Worm (Caenorhabditis elegans) whole organism, young adult: ENCODE measurements around the gene arrd-3.

ENCODE experiments used
- F10E7.11 ChIP-seq: sonication (generic microtip); optimal IDR thresholded peaks from 2 replicates; lab custom pipeline; 2017; ENCODE audit warnings: mild to moderate bottlenecking, missing genetic modification characterization, moderate library complexity, missing compliant biosample characterization
- F37B4.10 ChIP-seq: fragments of 200-800 bp; sonication (Bioruptor generic); IDR thresholded peaks from 2 replicates; pipeline ENCODE4 v1.3.6; 2022; ENCODE audit warnings: missing genetic modification characterization, missing compliant biosample characterization
- F39B2.1 ChIP-seq: fragments of 200-800 bp; sonication (Bioruptor generic); IDR thresholded peaks from 2 replicates; pipeline ENCODE4 v1.3.6; 2022; ENCODE audit warnings: missing genetic modification reagents, missing genetic modification characterization, missing compliant biosample characterization
- F52B5.7 ChIP-seq: sonication (generic microtip); optimal IDR thresholded peaks from 2 replicates; lab custom pipeline; 2016; ENCODE audit warnings: mild to moderate bottlenecking, missing genetic modification characterization, missing compliant biosample characterization
- Y53F4B.3 ChIP-seq: fragments of 200-800 bp; sonication (Bioruptor generic); IDR thresholded peaks from 2 replicates; pipeline ENCODE4 v1.3.6; 2022; ENCODE audit warnings: missing genetic modification reagents, missing genetic modification characterization, missing compliant biosample characterization
- Y56A3A.18 ChIP-seq: fragments of 200-800 bp; sonication (Bioruptor generic); IDR thresholded peaks from 2 replicates; pipeline ENCODE4 v1.3.6; 2022; ENCODE audit warnings: missing genetic modification reagents, missing genetic modification characterization, missing compliant biosample characterization
- Y79H2A.3 ChIP-seq: fragments of 200-800 bp; sonication (Bioruptor generic); conservative IDR thresholded peaks from 2 replicates; pipeline ENCODE4 v1.3.6; 2022; ENCODE audit warnings: missing genetic modification reagents, missing genetic modification characterization, missing compliant biosample characterization
- akir-1 ChIP-seq: fragments of 200-800 bp; sonication (Bioruptor generic); optimal IDR thresholded peaks from 2 replicates; lab custom pipeline; 2018; ENCODE audit warnings: mild to moderate bottlenecking, missing genetic modification characterization, moderate library complexity, missing compliant biosample characterization
- ama-1 ChIP-seq, 3 experiments: fragments of 150-350 bp in 1 of 3; sonication (generic microtip) in 2 of 3; optimal IDR thresholded peaks; 2 replicates each; lab custom pipeline; 2014 to 2018; ENCODE audit warnings: missing biosample characterization in 2 of 3, missing genetic modification characterization in 2 of 3, missing genetic modification reagents in 2 of 3
- aptf-3 ChIP-seq: fragments of 200-800 bp; sonication (Bioruptor generic); IDR thresholded peaks from 2 replicates; pipeline ENCODE4 v1.3.6; 2022; ENCODE audit warnings: missing genetic modification characterization, missing compliant biosample characterization
- atf-7 ChIP-seq: sonication (generic microtip); optimal IDR thresholded peaks from 2 replicates; lab custom pipeline; 2017; ENCODE audit warnings: mild to moderate bottlenecking, missing genetic modification characterization, missing compliant biosample characterization
- attf-3 ChIP-seq: fragments of 200-800 bp; sonication (Bioruptor generic); conservative IDR thresholded peaks from 2 replicates; pipeline ENCODE4 v1.3.6; 2022; ENCODE audit warnings: missing genetic modification reagents, missing genetic modification characterization, missing compliant biosample characterization
- attf-6 ChIP-seq: fragments of 200-800 bp; sonication (Bioruptor generic); IDR thresholded peaks from 2 replicates; pipeline ENCODE4 v1.3.6; 2022; ENCODE audit warnings: missing genetic modification reagents, missing genetic modification characterization, missing compliant biosample characterization
- ccch-3 ChIP-seq: fragments of 200-800 bp; sonication (Bioruptor generic); optimal IDR thresholded peaks from 2 replicates; lab custom pipeline; 2018; ENCODE audit warnings: mild to moderate bottlenecking, missing genetic modification characterization, missing compliant biosample characterization
- chd-7 ChIP-seq: sonication (generic microtip); optimal IDR thresholded peaks from 2 replicates; lab custom pipeline; 2016; ENCODE audit warnings: mild to moderate bottlenecking, missing genetic modification characterization, moderate library complexity, missing compliant biosample characterization
- die-1 ChIP-seq: sonication (generic microtip); optimal IDR thresholded peaks from 2 replicates; lab custom pipeline; 2016; ENCODE audit warnings: missing genotype, mild to moderate bottlenecking, missing genetic modification characterization, missing compliant biosample characterization
- dox-1 ChIP-seq: fragments of 200-800 bp; sonication (Bioruptor generic); IDR thresholded peaks from 2 replicates; pipeline ENCODE4 v1.3.6; 2022; ENCODE audit warnings: missing genetic modification reagents, missing genetic modification characterization, missing compliant biosample characterization
- efl-1 ChIP-seq: fragments of 150-350 bp; optimal IDR thresholded peaks from 2 replicates; lab custom pipeline; 2014; ENCODE audit warnings: missing biosample characterization, missing genetic modification reagents, missing genetic modification characterization
- egl-18 ChIP-seq: fragments of 200-800 bp; sonication (Bioruptor generic); IDR thresholded peaks from 2 replicates; pipeline ENCODE4 v1.3.6; 2022; ENCODE audit warnings: missing genetic modification reagents, missing genetic modification characterization, missing compliant biosample characterization
- ekl-4 ChIP-seq: fragments of 200-800 bp; sonication (Bioruptor generic); IDR thresholded peaks from 2 replicates; pipeline ENCODE4 v1.3.6; 2022; ENCODE audit warnings: missing genetic modification reagents, missing genetic modification characterization, missing compliant biosample characterization
- gei-17 ChIP-seq: fragments of 200-800 bp; sonication (Bioruptor generic); optimal IDR thresholded peaks from 2 replicates; lab custom pipeline; 2018; ENCODE audit warnings: mild to moderate bottlenecking, missing genetic modification characterization, missing compliant biosample characterization
- hlh-12 ChIP-seq: sonication (generic microtip); optimal IDR thresholded peaks from 2 replicates; lab custom pipeline; 2016; ENCODE audit warnings: missing genetic modification characterization, missing compliant biosample characterization
- hlh-26 ChIP-seq: fragments of 200-800 bp; sonication (Bioruptor generic); conservative IDR thresholded peaks from 2 replicates; pipeline ENCODE4 v1.3.6; 2022; ENCODE audit warnings: missing genetic modification reagents, missing genetic modification characterization, missing compliant biosample characterization
- hmg-20 ChIP-seq: fragments of 200-800 bp; sonication (Bioruptor generic); IDR thresholded peaks from 2 replicates; pipeline ENCODE4 v1.3.6; 2022; ENCODE audit warnings: missing genetic modification reagents, missing genetic modification characterization, missing compliant biosample characterization
- lir-1 ChIP-seq: fragments of 200-800 bp; sonication (Bioruptor generic); conservative IDR thresholded peaks from 2 replicates; pipeline ENCODE4 v1.3.6; 2022; ENCODE audit warnings: missing genetic modification reagents, missing genetic modification characterization, missing compliant biosample characterization
- lsl-1 ChIP-seq: fragments of 200-800 bp; sonication (Bioruptor generic); optimal IDR thresholded peaks from 2 replicates; lab custom pipeline; 2018; ENCODE audit warnings: mild to moderate bottlenecking, missing genetic modification characterization, moderate library complexity, missing compliant biosample characterization
- madf-10 ChIP-seq: sonication (generic microtip); optimal IDR thresholded peaks from 2 replicates; lab custom pipeline; 2016; ENCODE audit warnings: mild to moderate bottlenecking, missing genetic modification characterization, missing compliant biosample characterization
- mcd-1 ChIP-seq: fragments of 200-800 bp; sonication (Bioruptor generic); IDR thresholded peaks from 2 replicates; pipeline ENCODE4 v1.3.6; 2022; ENCODE audit warnings: missing genetic modification reagents, missing genetic modification characterization, missing compliant biosample characterization
- mel-28 ChIP-seq: sonication (generic microtip); optimal IDR thresholded peaks from 2 replicates; lab custom pipeline; 2016; ENCODE audit warnings: borderline replicate concordance, mild to moderate bottlenecking, missing genetic modification characterization, missing compliant biosample characterization
- mes-4 ChIP-seq: sonication (generic microtip); optimal IDR thresholded peaks from 2 replicates; lab custom pipeline; 2016; ENCODE audit warnings: missing genotype, missing genetic modification characterization, missing compliant biosample characterization
- nfyb-1 ChIP-seq: fragments of 200-800 bp; sonication (Bioruptor generic); IDR thresholded peaks from 2 replicates; pipeline ENCODE4 v1.3.6; 2022; ENCODE audit warnings: missing genetic modification reagents, missing genetic modification characterization, missing compliant biosample characterization
- nhr-90 ChIP-seq: sonication (generic microtip); optimal IDR thresholded peaks from 2 replicates; lab custom pipeline; 2016; ENCODE audit warnings: missing genotype, mild to moderate bottlenecking, missing genetic modification characterization, missing compliant biosample characterization
- pbrm-1 ChIP-seq: fragments of 200-800 bp; sonication (Bioruptor generic); IDR thresholded peaks from 2 replicates; pipeline ENCODE4 v1.3.6; 2022; ENCODE audit warnings: missing genetic modification reagents, missing genetic modification characterization, missing compliant biosample characterization
- rcor-1 ChIP-seq: fragments of 200-800 bp; sonication (Bioruptor generic); IDR thresholded peaks from 2 replicates; pipeline ENCODE4 v1.3.6; 2022; ENCODE audit warnings: missing genetic modification reagents, missing genetic modification characterization, missing compliant biosample characterization
- rpc-1 ChIP-seq, 2 experiments: fragments of 150-350 bp in 1 of 2; sonication (generic microtip) in 1 of 2; optimal IDR thresholded peaks; 2 replicates each; lab custom pipeline; 2014 to 2018; ENCODE audit warnings: missing biosample characterization in 1 of 2, missing genetic modification characterization in 1 of 2, missing genetic modification reagents in 1 of 2, missing genotype in 1 of 2
- sea-2 ChIP-seq: fragments of 200-800 bp; sonication (Bioruptor generic); IDR thresholded peaks from 2 replicates; pipeline ENCODE4 v1.3.6; 2022; ENCODE audit warnings: missing genetic modification characterization, missing compliant biosample characterization
- snpc-4 ChIP-seq, 5 experiments: fragments of 150-350 bp in 1 of 5; sonication (generic microtip) in 4 of 5; optimal IDR thresholded peaks; 2 replicates each; lab custom pipeline; 2014 to 2018; ENCODE audit warnings: missing genetic modification characterization in 5 of 5, missing biosample characterization in 3 of 5, antibody characterized with exemption in 2 of 5, mild to moderate bottlenecking in 2 of 5, missing compliant biosample characterization in 2 of 5, missing genotype in 2 of 5, moderate library complexity in 2 of 5, missing genetic modification reagents in 1 of 5
- somi-1 ChIP-seq: fragments of 200-800 bp; sonication (Bioruptor generic); optimal IDR thresholded peaks from 2 replicates; lab custom pipeline; 2018; ENCODE audit warnings: mild to moderate bottlenecking, missing genetic modification characterization, missing compliant biosample characterization
- sptf-2 ChIP-seq: fragments of 200-800 bp; sonication (Bioruptor generic); optimal IDR thresholded peaks from 2 replicates; lab custom pipeline; 2018; ENCODE audit warnings: mild to moderate bottlenecking, missing genetic modification characterization, missing compliant biosample characterization
- zfh-2 ChIP-seq: fragments of 200-800 bp; sonication (Bioruptor generic); conservative IDR thresholded peaks from 2 replicates; pipeline ENCODE4 v1.3.6; 2022; ENCODE audit warnings: missing genetic modification reagents, missing genetic modification characterization, missing compliant biosample characterization
- ztf-18 ChIP-seq: sonication (generic microtip); optimal IDR thresholded peaks from 2 replicates; lab custom pipeline; 2016; ENCODE audit warnings: missing genotype, mild to moderate bottlenecking, missing genetic modification characterization, missing compliant biosample characterization
- ztf-22 ChIP-seq: fragments of 200-800 bp; sonication (Bioruptor generic); optimal IDR thresholded peaks from 2 replicates; lab custom pipeline; 2018; ENCODE audit warnings: mild to moderate bottlenecking, missing genetic modification characterization, moderate library complexity, missing compliant biosample characterization
- ztf-25 ChIP-seq: fragments of 200-800 bp; sonication (Bioruptor generic); IDR thresholded peaks from 2 replicates; pipeline ENCODE4 v1.3.6; 2022; ENCODE audit warnings: missing genetic modification reagents, missing genetic modification characterization, missing compliant biosample characterization
- ztf-3 ChIP-seq: fragments of 200-800 bp; sonication (Bioruptor generic); optimal IDR thresholded peaks from 2 replicates; lab custom pipeline; 2018; ENCODE audit warnings: mild to moderate bottlenecking, missing genetic modification characterization, missing compliant biosample characterization
- ztf-6 ChIP-seq: fragments of 200-800 bp; sonication (Bioruptor generic); IDR thresholded peaks from 2 replicates; pipeline ENCODE4 v1.3.6; 2022; ENCODE audit warnings: missing genetic modification reagents, missing genetic modification characterization, missing compliant biosample characterization

The arrd-3 gene

DNA sequence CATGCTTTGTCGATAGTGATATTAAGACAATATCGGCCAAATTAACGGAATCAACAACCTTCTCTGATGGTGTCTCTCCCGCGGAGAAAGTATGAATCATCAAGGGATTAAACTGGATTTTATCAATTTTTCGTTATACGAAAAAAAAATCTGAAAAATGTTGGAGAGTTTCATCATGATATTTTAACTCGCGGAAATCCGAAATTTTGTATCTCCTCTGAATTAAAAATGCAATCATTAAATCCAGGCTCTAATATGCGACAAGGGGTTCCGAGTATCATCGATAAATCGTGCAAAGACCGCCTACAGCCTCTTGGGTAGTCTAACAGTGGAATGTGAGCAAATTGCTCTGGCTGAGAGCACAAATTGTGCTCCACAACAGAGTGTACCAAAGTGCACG lies 35.2 kb upstream of the arrd-3 start, which contains the start of gene C06C3.10:
TSS of gene C06C3.10 (minus strand) at position 101 of the 400 bp plus-strand sequence.
- TF ChIP-seq Y79H2A.3 (GFP tag; lab: Robert Waterston, UW) = no peak
- TF ChIP-seq madf-10 (tag; lab: Kevin White, UChicago) = no peak
- TF ChIP-seq Y53F4B.3 = no peak
- TF ChIP-seq atf-7 (tag; lab: Kevin White, UChicago) = no peak
- no peak for TF ChIP-seq ztf-22 (GFP tag; lab: Kevin White, UChicago)
- no peak for TF ChIP-seq lir-1 (GFP tag; lab: Robert Waterston, UW)
- no peak for TF ChIP-seq rcor-1
- TF ChIP-seq F37B4.10 = no peak

DNA sequence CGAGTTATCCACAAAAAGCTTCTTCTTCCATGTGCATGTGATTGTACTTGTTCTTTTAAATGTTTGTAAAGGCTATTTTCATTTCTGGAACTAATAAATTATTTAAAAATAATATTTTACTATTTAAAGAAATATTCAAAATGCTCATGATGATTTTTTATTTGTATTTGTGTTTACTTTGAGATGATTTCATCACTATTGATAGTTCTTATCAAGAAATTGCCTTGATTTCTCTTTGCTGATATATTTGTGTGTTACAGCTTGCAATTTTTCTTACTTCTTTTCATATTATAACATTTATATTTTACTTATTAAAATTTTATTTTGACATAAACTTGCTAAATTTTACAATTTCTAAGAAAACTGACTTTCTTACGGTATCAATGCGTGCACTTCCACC lies 34.2 kb upstream of the arrd-3 start:
- no peak for TF ChIP-seq snpc-4 (GFP tag; optimal IDR thresholded peaks at IDR 0.05; lab: Kevin White, UChicago)
- TF ChIP-seq snpc-4 (tag; optimal IDR thresholded peaks at IDR 0.05; lab: Kevin White, UChicago) = no peak
- TF ChIP-seq attf-6 (GFP tag; lab: Robert Waterston, UW) = no peak
- no peak for TF ChIP-seq somi-1 (GFP tag; lab: Kevin White, UChicago)
- no peak for TF ChIP-seq efl-1 (GFP tag; lab: Kevin White, UChicago)
- TF ChIP-seq rcor-1 = no peak
- TF ChIP-seq F10E7.11 (tag; lab: Kevin White, UChicago) = no peak
- TF ChIP-seq hlh-12 (tag; lab: Kevin White, UChicago) = no peak
- TF ChIP-seq ztf-18 = no peak
- no peak for TF ChIP-seq ztf-3 (GFP tag; lab: Kevin White, UChicago)
- TF ChIP-seq akir-1 = no peak
- no peak for TF ChIP-seq egl-18 (GFP tag; lab: Robert Waterston, UW)
- TF ChIP-seq, all 124 proteins: peak for 0

- TF ChIP-seq somi-1 (GFP tag; lab: Kevin White, UChicago) (no peak), pbrm-1 (no peak), ccch-3 (GFP tag; lab: Kevin White, UChicago) (no peak), mel-28 (tag; lab: Kevin White, UChicago) (no peak), ama-1 (optimal IDR thresholded peaks at IDR 0.05; lab: Kevin White, UChicago) (no peak), ama-1 (GFP tag; optimal IDR thresholded peaks at IDR 0.05; lab: Kevin White, UChicago) (no peak), F52B5.7 (no peak), F39B2.1 (no peak), attf-6 (GFP tag; lab: Robert Waterston, UW) (no peak), dox-1 (no peak), rpc-1 (optimal IDR thresholded peaks at IDR 0.05; lab: Kevin White, UChicago) (no peak), rpc-1 (tag; optimal IDR thresholded peaks at IDR 0.05; lab: Kevin White, UChicago) (no peak), egl-18 (GFP tag; lab: Robert Waterston, UW) (no peak), zfh-2 (GFP tag; lab: Robert Waterston, UW) (no peak), lsl-1 (no peak), hmg-20 (no peak), Y56A3A.18 (GFP tag; lab: Robert Waterston, UW) (no peak), mcd-1 (no peak), aptf-3 (GFP tag; lab: Robert Waterston, UW) (no peak)
Observed at ce11 chrII:9379796-9380195, 32.6 kb upstream of the arrd-3 start, which contains the start of gene srh-48. TSS of gene srh-48 (plus strand) at chrII:9380096.

ce11 chrII:9385241-9385640 lies 27.1 kb upstream of the arrd-3 start, which contains the start of gene C06C3.7:
TSS of gene C06C3.7 (plus strand) at chrII:9385541.
- TF ChIP-seq nfyb-1 = no peak
- TF ChIP-seq die-1 (tag; lab: Kevin White, UChicago) = no peak
- TF ChIP-seq chd-7 (tag; lab: Kevin White, UChicago) = no peak
- no peak for TF ChIP-seq ztf-6 (GFP tag; lab: Robert Waterston, UW)
- no peak for TF ChIP-seq mes-4 (tag; lab: Kevin White, UChicago)
- no peak for TF ChIP-seq sea-2
- TF ChIP-seq sptf-2 = no peak
- TF ChIP-seq snpc-4 (GFP tag; optimal IDR thresholded peaks at IDR 0.05; lab: Kevin White, UChicago) = no peak
- TF ChIP-seq snpc-4 (tag; optimal IDR thresholded peaks at IDR 0.05; lab: Kevin White, UChicago) = no peak
- TF ChIP-seq nhr-90 (tag; lab: Kevin White, UChicago) = no peak
- no peak for TF ChIP-seq hmg-20
- no peak for TF ChIP-seq gei-17 (GFP tag; lab: Kevin White, UChicago)
- TF ChIP-seq hlh-26 (GFP tag; lab: Robert Waterston, UW) = no peak
- TF ChIP-seq ztf-25 (GFP tag; lab: Robert Waterston, UW) = no peak
- TF ChIP-seq attf-3 (GFP tag; lab: Robert Waterston, UW) = no peak
- TF ChIP-seq egl-18 (GFP tag; lab: Robert Waterston, UW) = no peak
- TF ChIP-seq ekl-4 = no peak
